Fruit fly (Drosophila melanogaster): Measurements from ENCODE around the gene Rpt2.

DNA sequence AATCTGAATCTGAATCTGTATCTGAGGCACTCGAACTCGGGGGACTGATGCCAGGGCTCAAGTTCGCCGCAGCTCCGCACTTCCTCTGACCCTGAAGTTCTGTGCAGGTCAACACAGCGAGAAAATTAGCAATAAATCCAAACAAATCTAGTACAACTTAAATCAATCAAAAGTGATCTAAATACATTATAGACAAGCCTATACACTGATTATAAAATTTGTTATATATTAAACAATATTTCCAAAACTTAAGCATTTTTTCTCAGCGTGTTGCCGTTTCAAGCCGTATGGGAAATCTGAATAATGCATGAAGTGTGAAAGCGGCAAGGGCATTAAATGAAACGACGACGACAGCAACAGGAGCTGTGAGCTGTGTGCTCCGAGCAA lies 16.3 kb downstream of the Rpt2 start:
- TF ChIP-seq psq (optimal IDR thresholded peaks at IDR 0.05) (no peak), Myc (optimal IDR thresholded peaks at IDR 0.05) (no peak)
